Worm (Caenorhabditis elegans) whole organism, mixed stage, embryonic: Measurements from ENCODE around the gene mlt-7.

ENCODE experiments used
- nhr-28 ChIP-seq: fragments of 150-350 bp; optimal IDR thresholded peaks from 2 replicates; lab custom pipeline; 2014; ENCODE audit warnings: missing biosample characterization, missing genetic modification characterization
- pha-4 ChIP-seq: fragments of 150-350 bp; optimal IDR thresholded peaks from 2 replicates; lab custom pipeline; 2018; ENCODE audit warnings: missing biosample characterization, missing genetic modification reagents, missing genetic modification characterization
- unc-39 ChIP-seq: fragments of 150-350 bp; optimal IDR thresholded peaks from 2 replicates; lab custom pipeline; 2014; ENCODE audit warnings: missing biosample characterization, missing genetic modification characterization
- unc-62 ChIP-seq: fragments of 150-350 bp; optimal IDR thresholded peaks from 2 replicates; lab custom pipeline; 2014; ENCODE audit warnings: missing biosample characterization, missing genetic modification reagents, missing genetic modification characterization
- zip-8 ChIP-seq: fragments of 150-350 bp; optimal IDR thresholded peaks from 2 replicates; lab custom pipeline; 2014; ENCODE audit warnings: missing biosample characterization, missing genetic modification characterization

- TF ChIP-seq nhr-28 (tag; lab: Kevin White, UChicago) (no peak), unc-62 (GFP tag; lab: Kevin White, UChicago) (no peak), unc-39 (tag; lab: Kevin White, UChicago) (no peak), zip-8 (tag; lab: Kevin White, UChicago) (no peak), pha-4 (tag; lab: Kevin White, UChicago) (no peak)
These were observed 17.9 kb upstream of the mlt-7 start for ce11 chrII:4374885-4375284.
